Worm (Caenorhabditis elegans): ENCODE data around the gene dpy-23.

The dpy-23 gene

DNA sequence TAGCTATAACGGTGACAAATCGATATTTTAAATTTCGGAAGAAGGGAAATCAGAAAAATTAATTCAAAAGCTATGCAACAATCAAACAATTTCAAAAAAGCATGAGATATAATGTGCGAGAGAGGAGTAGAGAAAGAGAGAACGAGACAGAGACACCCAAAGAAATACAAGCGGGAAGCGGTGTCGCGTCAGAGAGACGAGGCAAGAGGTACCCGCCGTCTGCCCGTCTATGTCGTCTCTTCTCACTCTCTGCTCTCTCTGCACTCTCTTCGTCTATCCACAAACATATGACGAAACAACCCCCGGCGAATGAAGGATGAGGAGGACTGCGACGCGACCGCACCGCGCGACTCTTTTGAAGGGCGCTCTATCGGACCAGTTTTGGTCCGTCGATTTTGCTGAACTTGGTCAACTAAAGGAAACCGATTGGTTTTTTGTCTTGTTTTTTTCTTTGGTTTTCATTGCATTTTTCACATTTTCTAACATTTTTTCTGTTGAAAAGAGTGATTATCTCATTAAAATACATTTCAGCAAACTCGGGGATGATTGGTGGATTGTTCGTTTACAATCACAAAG lies at the start of gene dpy-23:
Gene dpy-23 (plus strand): TSS at position 526 of the 576 bp plus-strand sequence.
- no peak for TF ChIP-seq unc-62 (GFP tag; optimal IDR thresholded peaks at IDR 0.05)

- no peak for TF ChIP-seq unc-62 (GFP tag; optimal IDR thresholded peaks at IDR 0.05)
These were observed 46.4 kb upstream of the dpy-23 start for ce11 chrX:4342730-4343129.

- TF ChIP-seq unc-62 (GFP tag; optimal IDR thresholded peaks at IDR 0.05), result no peak
These were observed 45.2 kb upstream of the dpy-23 start, which contains the start of gene F14H12.3 for ce11 chrX:4343915-4344314. F14H12.3 (plus strand) TSS chrX:4344215.

DNA sequence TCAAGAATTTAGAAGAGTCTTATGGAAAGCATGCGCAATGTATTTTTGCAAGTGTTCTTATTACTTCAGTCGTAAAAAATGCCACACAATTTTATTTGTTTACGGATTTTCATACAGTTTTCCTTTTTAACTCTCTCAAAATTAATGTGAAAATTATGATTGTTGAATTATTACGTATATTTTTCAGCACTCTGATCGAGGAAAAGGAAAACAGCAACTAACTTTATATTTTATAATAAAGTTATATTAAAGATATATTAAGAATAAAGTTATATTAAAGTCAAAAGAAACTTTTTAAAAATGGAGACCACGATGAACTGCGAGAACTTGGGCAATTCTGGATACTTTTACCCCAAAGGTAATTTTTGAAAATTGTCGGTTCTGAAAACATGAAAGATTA lies 39.0 kb upstream of the dpy-23 start, which contains the start of gene F14H12.2:
Gene F14H12.2 (plus strand): TSS at position 301 of the 400 bp plus-strand sequence.
- TF ChIP-seq unc-62 (GFP tag; optimal IDR thresholded peaks at IDR 0.05), result no peak

- no peak for TF ChIP-seq unc-62 (GFP tag; optimal IDR thresholded peaks at IDR 0.05)
These were observed 35.8 kb upstream of the dpy-23 start, which contains the start of gene col-165 for ce11 chrX:4353318-4353717. col-165 (plus strand) TSS chrX:4353618.

- TF ChIP-seq unc-62 (GFP tag; optimal IDR thresholded peaks at IDR 0.05), result no peak
These were observed 31.7 kb upstream of the dpy-23 start, which contains the start of gene F14H12.6 for ce11 chrX:4357467-4357866. F14H12.6 (minus strand) TSS chrX:4357567.

ce11 chrX:4359030-4359429 lies 30.1 kb upstream of the dpy-23 start:
- TF ChIP-seq unc-62 (GFP tag; optimal IDR thresholded peaks at IDR 0.05), result no peak

DNA sequence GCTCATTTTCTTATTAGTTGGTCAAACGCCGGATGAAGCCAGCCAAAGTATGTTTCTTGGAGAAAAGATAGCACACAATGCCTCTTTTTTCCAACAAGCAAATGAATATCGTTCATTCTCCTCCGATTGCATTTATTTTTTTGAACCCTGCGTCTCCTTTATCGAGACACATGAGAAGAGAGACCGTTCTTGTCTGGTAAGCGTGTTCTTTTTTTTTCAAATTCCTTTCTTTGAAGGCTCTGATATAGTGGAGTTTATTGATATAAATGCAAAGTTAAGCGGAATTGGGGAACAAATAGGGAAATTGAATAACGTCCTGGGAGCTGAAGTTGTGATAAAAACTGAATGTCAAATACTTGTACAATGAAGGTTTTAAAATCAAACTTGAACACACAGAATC lies 26.6 kb upstream of the dpy-23 start, which contains the start of gene F14H12.7:
Gene F14H12.7 (minus strand): TSS at position 101 of the 400 bp plus-strand sequence.
- no peak for TF ChIP-seq unc-62 (GFP tag; optimal IDR thresholded peaks at IDR 0.05)

DNA sequence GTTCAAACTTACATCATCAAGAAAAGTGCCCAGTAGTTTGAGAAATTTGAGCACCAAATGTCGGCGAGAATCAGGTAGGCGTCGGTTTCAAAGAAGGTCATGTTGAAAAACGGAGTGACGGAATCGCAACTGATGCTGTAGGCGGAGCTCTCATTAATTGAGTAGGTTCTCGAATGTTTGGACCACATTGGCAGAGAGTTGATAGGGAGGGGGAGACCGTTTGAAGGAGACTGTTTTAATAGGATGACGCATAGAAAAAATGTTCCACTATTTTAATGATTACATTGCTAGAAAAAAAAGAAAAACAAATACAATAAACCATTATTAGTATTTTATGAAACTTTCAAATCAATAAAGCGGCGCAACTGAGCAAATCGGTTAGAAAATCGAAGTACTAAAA lies 26.0 kb upstream of the dpy-23 start, which contains the start of gene F14H12.17:
Gene F14H12.17 (minus strand): TSS at position 101 of the 400 bp plus-strand sequence.
- TF ChIP-seq unc-62 (GFP tag; optimal IDR thresholded peaks at IDR 0.05), result no peak

DNA sequence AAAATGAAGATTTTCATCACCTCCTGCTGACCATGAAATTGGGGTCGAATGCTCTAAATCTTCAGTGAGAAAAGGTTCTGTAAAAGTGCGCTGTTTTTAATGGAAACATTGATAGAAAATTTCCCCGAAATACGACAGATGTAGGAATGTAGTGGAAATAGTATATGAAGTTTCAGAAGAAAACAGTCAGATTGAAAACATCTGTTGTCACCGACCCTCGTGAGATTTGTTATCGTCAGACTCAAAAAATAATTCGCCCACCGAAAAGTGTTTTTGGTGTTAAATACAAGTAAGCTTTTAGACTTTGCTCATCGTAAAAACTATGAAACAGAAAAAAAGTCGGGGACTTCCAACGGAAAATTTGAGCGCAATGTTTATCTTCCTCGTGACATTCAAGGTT lies 24.3 kb upstream of the dpy-23 start, which contains the start of gene F14H12.8:
Gene F14H12.8 (minus strand): TSS at position 101 of the 400 bp plus-strand sequence.
- TF ChIP-seq unc-62 (GFP tag; optimal IDR thresholded peaks at IDR 0.05), result no peak

DNA sequence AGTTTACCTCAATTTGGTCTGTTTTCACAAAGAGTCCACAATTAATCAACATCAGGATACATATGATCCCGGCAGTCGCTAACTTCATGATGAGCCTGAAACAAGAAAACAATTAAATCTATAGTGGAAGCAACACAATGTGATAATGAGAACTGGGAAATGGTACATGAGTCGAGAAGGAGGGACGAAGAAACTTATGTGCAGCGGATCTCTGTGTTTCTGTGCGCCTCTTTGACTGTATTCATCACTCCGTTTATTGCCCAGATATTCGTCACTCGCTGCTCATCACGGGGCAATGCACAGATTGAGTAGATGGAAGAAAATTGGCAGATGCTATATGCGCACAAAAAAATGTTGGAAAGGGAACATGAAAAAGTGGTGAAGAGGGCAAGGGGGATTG lies 22.9 kb upstream of the dpy-23 start, which contains the start of gene R160.3:
Gene R160.3 (minus strand): TSS at position 101 of the 400 bp plus-strand sequence.
- TF ChIP-seq unc-62 (GFP tag; optimal IDR thresholded peaks at IDR 0.05), result no peak

- TF ChIP-seq unc-62 (GFP tag; optimal IDR thresholded peaks at IDR 0.05), result no peak
These were observed 21.7 kb upstream of the dpy-23 start, which contains the start of gene R160.10 for ce11 chrX:4367414-4367813. R160.10 (minus strand) TSS chrX:4367514.

- TF ChIP-seq unc-62 (GFP tag; optimal IDR thresholded peaks at IDR 0.05), result no peak
These were observed 20.4 kb upstream of the dpy-23 start, which contains the start of gene R160.4 for ce11 chrX:4368800-4369199. R160.4 (minus strand) TSS chrX:4368900.

- TF ChIP-seq unc-62 (GFP tag; optimal IDR thresholded peaks at IDR 0.05), result no peak
These were observed 18.4 kb upstream of the dpy-23 start, which contains the start of gene R160.5 for ce11 chrX:4370756-4371155. R160.5 (minus strand) TSS chrX:4370856.

ce11 chrX:4371413-4371812 lies 17.7 kb upstream of the dpy-23 start, which contains the start of gene R160.13:
R160.13 (minus strand) TSS chrX:4371513.
- no peak for TF ChIP-seq unc-62 (GFP tag; optimal IDR thresholded peaks at IDR 0.05)

DNA sequence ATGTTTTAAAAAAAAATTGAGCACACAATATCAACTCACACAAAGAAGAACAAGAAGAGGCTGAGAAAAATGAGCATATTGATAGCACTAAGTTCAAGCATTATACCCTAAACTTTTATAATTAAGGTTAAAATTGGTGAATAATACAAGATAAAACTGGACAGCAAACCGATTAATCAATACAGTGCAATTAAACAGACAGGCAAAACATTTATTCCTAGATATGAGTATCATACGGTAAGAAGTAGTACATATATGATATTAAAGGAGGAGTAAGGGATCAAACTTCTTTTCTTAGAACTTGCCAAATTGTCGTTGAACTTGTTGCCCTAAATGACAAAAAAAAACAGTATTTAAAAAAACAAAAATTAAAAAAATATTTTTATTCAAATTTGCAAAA lies 17.2 kb upstream of the dpy-23 start, which contains the start of gene R160.14:
Gene R160.14 (minus strand): TSS at position 101 of the 400 bp plus-strand sequence.
- TF ChIP-seq unc-62 (GFP tag; optimal IDR thresholded peaks at IDR 0.05), result no peak

DNA sequence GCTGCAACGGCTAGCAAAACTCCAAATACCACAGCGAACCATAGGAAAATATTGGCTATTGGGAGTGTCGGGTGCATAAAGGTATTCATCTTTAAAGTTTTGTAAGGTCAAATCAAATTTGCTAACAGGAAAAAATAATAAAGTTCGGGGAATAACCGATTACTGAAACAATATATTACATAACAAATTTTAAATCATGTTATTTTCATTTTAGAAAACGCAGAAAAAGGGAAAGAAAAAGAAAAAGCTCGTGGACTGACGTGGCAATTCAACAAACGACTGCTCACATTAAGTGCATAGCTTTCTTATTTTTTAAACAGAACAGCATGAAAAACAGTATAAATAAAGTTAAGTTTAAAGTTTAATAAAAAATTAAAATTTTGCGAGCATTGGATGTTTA lies 16.0 kb upstream of the dpy-23 start, which contains the start of gene R160.6:
Gene R160.6 (minus strand): TSS at position 101 of the 400 bp plus-strand sequence.
- TF ChIP-seq unc-62 (GFP tag; optimal IDR thresholded peaks at IDR 0.05), result no peak

All from whole organism, dauer.